Fruit fly (Drosophila melanogaster) whole organism, prepupa: ENCODE data around the gene CG33124.

Experiments used
- CG11294 ChIP-seq: fragments of 200-800 bp; sonication (Bioruptor generic); IDR thresholded peaks from 2 replicates; pipeline ENCODE4 v1.3.6; 2022; ENCODE audit warnings: missing biosample characterization, missing genetic modification characterization
- CG15336 ChIP-seq: fragments of 200-800 bp; sonication (Bioruptor generic); IDR thresholded peaks from 2 replicates; pipeline ENCODE4 v1.3.6; 2022; ENCODE audit warnings: missing biosample characterization, missing genetic modification characterization
- CG8319 ChIP-seq: fragments of 200-800 bp; sonication (Bioruptor generic); optimal IDR thresholded peaks from 3 replicates; lab custom pipeline; 2016; ENCODE audit warnings: missing biosample characterization, missing genetic modification characterization
- OdsH ChIP-seq: fragments of 200-800 bp; sonication (Bioruptor generic); optimal IDR thresholded peaks from 3 replicates; lab custom pipeline; 2016; ENCODE audit warnings: missing biosample characterization, missing genetic modification characterization
- acj6 ChIP-seq: fragments of 200-800 bp; sonication (Bioruptor generic); optimal IDR thresholded peaks from 3 replicates; lab custom pipeline; 2016; ENCODE audit warnings: missing biosample characterization, missing genetic modification characterization
- cyc ChIP-seq: fragments of 200-800 bp; sonication (Bioruptor generic); optimal IDR thresholded peaks from 3 replicates; lab custom pipeline; 2016; ENCODE audit warnings: missing biosample characterization, missing genetic modification characterization
- dac ChIP-seq: fragments of 200-800 bp; sonication (Bioruptor generic); optimal IDR thresholded peaks from 2 replicates; lab custom pipeline; 2017; ENCODE audit warnings: missing biosample characterization, mild to moderate bottlenecking, missing genetic modification characterization
- eg ChIP-seq: fragments of 200-800 bp; sonication (Bioruptor generic); IDR thresholded peaks from 3 replicates; pipeline ENCODE4 v1.3.6; 2022; ENCODE audit warnings: missing biosample characterization, missing genetic modification characterization

DNA sequence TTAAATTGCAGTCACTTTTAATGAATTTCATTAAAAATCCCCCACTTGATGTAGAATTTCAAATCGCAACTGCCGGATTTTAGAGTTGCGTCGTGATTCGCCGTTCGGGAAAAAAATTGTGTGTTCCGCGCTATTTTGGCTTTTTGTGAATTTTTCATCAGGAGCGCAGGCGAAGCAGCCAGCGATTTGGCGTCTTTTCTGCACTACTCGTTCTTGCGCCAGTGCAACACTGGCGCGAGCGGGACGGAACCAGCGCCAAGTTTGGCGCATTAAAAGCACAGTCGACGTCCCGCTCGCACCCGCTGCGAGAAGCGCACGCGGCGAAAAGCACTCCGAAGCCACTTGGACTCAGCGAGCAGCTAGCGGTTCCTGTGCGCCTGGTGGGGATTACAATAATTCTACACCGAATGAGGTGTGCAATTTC is 15.5 kb downstream of the CG33124 start:
- TF ChIP-seq CG11294 (GFP tag; lab: Robert Waterston, UW): no peak
- no peak for TF ChIP-seq OdsH (GFP tag; lab: Kevin White, UChicago)
- no peak for TF ChIP-seq dac (GFP tag; lab: Kevin White, UChicago)
- TF ChIP-seq CG8319 (GFP tag; lab: Kevin White, UChicago): peak; percentile 56
- TF ChIP-seq acj6 (GFP tag; lab: Kevin White, UChicago): peak; percentile 9
- TF ChIP-seq CG15336 (GFP tag; lab: Robert Waterston, UW): no peak
- TF ChIP-seq cyc: no peak
- TF ChIP-seq eg (GFP tag; lab: Robert Waterston, UW): no peak
